Fruit fly (Drosophila melanogaster) whole organism, embryonic: Measurements from ENCODE around the gene Gr93d.

ENCODE experiments used
- Abd-B ChIP-seq: fragments of 200-800 bp; sonication (Bioruptor generic); optimal IDR thresholded peaks from 2 replicates; lab custom pipeline; 2018; ENCODE audit warnings: missing biosample characterization, mild to moderate bottlenecking, missing genetic modification characterization, moderate library complexity
- Awh ChIP-seq: fragments of 200-800 bp; sonication (Bioruptor generic); IDR thresholded peaks from 2 replicates; pipeline ENCODE4, ENCODE4 v1.3.6; 2022; ENCODE audit warnings: missing biosample characterization, missing genetic modification characterization
- B-H1 ChIP-seq: fragments of 200-800 bp; sonication (Bioruptor generic); IDR thresholded peaks from 3 replicates; pipeline ENCODE4 v1.3.6; 2022; ENCODE audit warnings: missing biosample characterization, missing genetic modification characterization
- CG11398 ChIP-seq: fragments of 200-800 bp; sonication (Bioruptor generic); optimal IDR thresholded peaks from 2 replicates; lab custom pipeline; 2016; ENCODE audit warnings: missing biosample characterization, missing genetic modification characterization
- CG12071 ChIP-seq: fragments of 200-800 bp; sonication (Bioruptor generic); optimal IDR thresholded peaks from 3 replicates; lab custom pipeline; 2018; ENCODE audit warnings: missing biosample characterization, mild to moderate bottlenecking, missing genetic modification characterization
- CG15479 ChIP-seq: fragments of 200-800 bp; sonication (Bioruptor generic); optimal IDR thresholded peaks from 3 replicates; lab custom pipeline; 2019; ENCODE audit warnings: missing biosample characterization, mild to moderate bottlenecking, missing genetic modification characterization, moderate library complexity
- CG15514 ChIP-seq: fragments of 200-800 bp; sonication (Bioruptor generic); optimal IDR thresholded peaks from 3 replicates; lab custom pipeline; 2017; ENCODE audit warnings: missing biosample characterization, missing genetic modification characterization, mild to moderate bottlenecking, moderate library complexity, missing genetic modification reagents
- CG1647 ChIP-seq: fragments of 200-800 bp; sonication (Bioruptor generic); optimal IDR thresholded peaks from 3 replicates; lab custom pipeline; 2016; ENCODE audit warnings: missing biosample characterization, missing genetic modification characterization
- CG17186 ChIP-seq: fragments of 200-800 bp; sonication (Bioruptor generic); optimal IDR thresholded peaks from 3 replicates; lab custom pipeline; 2017; ENCODE audit warnings: missing biosample characterization, missing genetic modification reagents, missing genetic modification characterization
- CG2712 ChIP-seq: fragments of 200-800 bp; optimal IDR thresholded peaks from 3 replicates; lab custom pipeline; 2019; ENCODE audit warnings: missing biosample characterization, mild to moderate bottlenecking, missing genetic modification characterization, moderate library complexity
- CG34422 ChIP-seq: fragments of 200-800 bp; sonication (Bioruptor generic); IDR thresholded peaks from 3 replicates; pipeline ENCODE4 v1.3.6; 2022; ENCODE audit warnings: missing biosample characterization, missing genetic modification characterization
- CG4404 ChIP-seq: fragments of 200-800 bp; sonication (Bioruptor generic); IDR thresholded peaks from 2 replicates; pipeline ENCODE4 v1.3.6; 2022; ENCODE audit warnings: missing biosample characterization, missing genetic modification characterization
- CG4820 ChIP-seq: fragments of 200-800 bp; sonication (Bioruptor generic); optimal IDR thresholded peaks from 3 replicates; lab custom pipeline; 2016; ENCODE audit warnings: missing biosample characterization, missing genetic modification characterization
- CG7745 ChIP-seq: fragments of 200-800 bp; sonication (Bioruptor generic); optimal IDR thresholded peaks from 2 replicates; lab custom pipeline; 2018; ENCODE audit warnings: missing biosample characterization, mild to moderate bottlenecking, missing genetic modification characterization, moderate library complexity
- CG9609 ChIP-seq: fragments of 200-800 bp; sonication (Bioruptor generic); optimal IDR thresholded peaks from 3 replicates; lab custom pipeline; 2016; ENCODE audit warnings: missing biosample characterization, missing genetic modification characterization
- CTCF ChIP-seq: fragments of 200-800 bp; sonication (Bioruptor generic); optimal IDR thresholded peaks from 2 replicates; lab custom pipeline; 2017; ENCODE audit warnings: missing biosample characterization, mild to moderate bottlenecking, missing genetic modification characterization, moderate library complexity
- D19A ChIP-seq: fragments of 200-800 bp; optimal IDR thresholded peaks from 3 replicates; lab custom pipeline; 2019; ENCODE audit warnings: missing biosample characterization, mild to moderate bottlenecking, missing genetic modification characterization, moderate library complexity
- Dfd ChIP-seq, 2 experiments: fragments of >200 bp; optimal IDR thresholded peaks; 2 replicates each; lab custom pipeline; 2017; ENCODE audit warnings: missing biosample characterization in 2 of 2, missing genetic modification characterization in 2 of 2
- Dp ChIP-seq: fragments of 200-800 bp; sonication (Bioruptor generic); optimal IDR thresholded peaks from 2 replicates; lab custom pipeline; 2018; ENCODE audit warnings: missing biosample characterization, mild to moderate bottlenecking, missing genetic modification characterization, moderate library complexity
- Eip74EF ChIP-seq, 2 experiments: fragments of 200-800 bp in 1 of 2; fragments of >200 bp in 1 of 2; sonication (Bioruptor generic) in 1 of 2; optimal IDR thresholded peaks; 2 replicates each; lab custom pipeline; 2017 to 2019; ENCODE audit warnings: missing biosample characterization in 2 of 2, missing genetic modification characterization in 2 of 2, mild to moderate bottlenecking in 1 of 2, moderate library complexity in 1 of 2
- H2.0 ChIP-seq: fragments of 200-800 bp; sonication (Bioruptor generic); IDR thresholded peaks from 2 replicates; pipeline ENCODE4 v1.3.6; 2022; ENCODE audit warnings: missing biosample characterization, missing genetic modification characterization
- HLHmδ ChIP-seq: fragments of 200-800 bp; sonication (Bioruptor generic); optimal IDR thresholded peaks from 2 replicates; lab custom pipeline; 2018; ENCODE audit warnings: missing biosample characterization, mild to moderate bottlenecking, missing genetic modification characterization, moderate library complexity
- Hr39 ChIP-seq: fragments of >200 bp; optimal IDR thresholded peaks from 2 replicates; lab custom pipeline; 2017
- Lim3 ChIP-seq: fragments of 200-800 bp; sonication (Bioruptor generic); IDR thresholded peaks from 2 replicates; pipeline ENCODE4 v1.3.6; 2022; ENCODE audit warnings: missing biosample characterization, missing genetic modification characterization
- Med ChIP-seq: fragments of 200-800 bp; sonication (Bioruptor generic); peaks from one replicate; lab custom pipeline; 2016; ENCODE audit warnings: missing biosample characterization, missing genetic modification characterization, mild to moderate bottlenecking, inconsistent platforms, moderate library complexity
- Nf-YC ChIP-seq: fragments of 200-800 bp; optimal IDR thresholded peaks from 3 replicates; lab custom pipeline; 2019; ENCODE audit warnings: missing biosample characterization, mild to moderate bottlenecking, missing genetic modification characterization, moderate library complexity
- Scr ChIP-seq: fragments of 200-800 bp; sonication (Bioruptor generic); IDR thresholded peaks from 2 replicates; pipeline ENCODE4 v1.3.6; 2022; ENCODE audit warnings: missing biosample characterization, missing genetic modification characterization; ENCODE audit not compliant: partially characterized antibody
- aop ChIP-seq: fragments of 200-800 bp; sonication (Bioruptor generic); IDR thresholded peaks from 2 replicates; pipeline ENCODE4 v1.3.6; 2022; ENCODE audit warnings: missing biosample characterization, missing genetic modification characterization
- bab2 ChIP-seq: fragments of 200-800 bp; sonication (Bioruptor generic); optimal IDR thresholded peaks from 2 replicates; lab custom pipeline; 2016; ENCODE audit warnings: missing biosample characterization, missing genetic modification characterization
- crc ChIP-seq: fragments of 200-800 bp; sonication (Bioruptor generic); optimal IDR thresholded peaks from 2 replicates; lab custom pipeline; 2016; ENCODE audit warnings: missing biosample characterization, missing genetic modification characterization
- croc ChIP-seq: fragments of 200-800 bp; sonication (Bioruptor generic); conservative IDR thresholded peaks from 3 replicates; pipeline ENCODE4 v1.3.6; 2022; ENCODE audit warnings: missing biosample characterization, missing genetic modification characterization
- dmrt99B ChIP-seq: fragments of 200-800 bp; sonication (Bioruptor generic); optimal IDR thresholded peaks from 2 replicates; lab custom pipeline; 2018; ENCODE audit warnings: missing biosample characterization, mild to moderate bottlenecking, missing genetic modification characterization, moderate library complexity
- dpn ChIP-seq, 2 experiments: fragments of 200-800 bp; sonication (Bioruptor generic); optimal IDR thresholded peaks; 3 replicates each; lab custom pipeline; 2016; ENCODE audit warnings: missing biosample characterization in 2 of 2, missing genetic modification characterization in 2 of 2
- en ChIP-seq: fragments of 200-800 bp; sonication (Bioruptor generic); optimal IDR thresholded peaks from 2 replicates; lab custom pipeline; 2016; ENCODE audit warnings: missing biosample characterization, missing genetic modification characterization
- fru ChIP-seq: fragments of >200 bp; optimal IDR thresholded peaks from 2 replicates; lab custom pipeline; 2017
- gcm2 ChIP-seq: fragments of 200-800 bp; sonication (Bioruptor generic); optimal IDR thresholded peaks from 2 replicates; lab custom pipeline; 2016; ENCODE audit warnings: missing biosample characterization, missing genetic modification characterization
- hth ChIP-seq: fragments of >200 bp; optimal IDR thresholded peaks from 2 replicates; lab custom pipeline; 2017; ENCODE audit warnings: inconsistent platforms
- inv ChIP-seq: fragments of 200-800 bp; sonication (Bioruptor generic); IDR thresholded peaks from 2 replicates; pipeline ENCODE4 v1.3.6; 2022; ENCODE audit warnings: missing biosample characterization, missing genetic modification characterization; ENCODE audit not compliant: partially characterized antibody
- knrl ChIP-seq: fragments of 200-800 bp; sonication (Bioruptor generic); IDR thresholded peaks from 3 replicates; pipeline ENCODE4 v1.3.6; 2022; ENCODE audit warnings: missing biosample characterization, missing genetic modification characterization; ENCODE audit not compliant: partially characterized antibody
- lbe ChIP-seq: fragments of 200-800 bp; sonication (Bioruptor generic); optimal IDR thresholded peaks from 2 replicates; lab custom pipeline; 2016; ENCODE audit warnings: missing biosample characterization, mild to moderate bottlenecking, missing genetic modification characterization
- lilli ChIP-seq: fragments of 200-800 bp; sonication (Bioruptor generic); optimal IDR thresholded peaks from 3 replicates; lab custom pipeline; 2016; ENCODE audit warnings: missing biosample characterization, missing genetic modification characterization
- mam ChIP-seq: fragments of 200-800 bp; sonication (Bioruptor generic); optimal IDR thresholded peaks from 3 replicates; lab custom pipeline; 2016; ENCODE audit warnings: missing biosample characterization, missing genetic modification characterization
- nmo ChIP-seq: fragments of 200-800 bp; sonication (Bioruptor generic); optimal IDR thresholded peaks from 2 replicates; lab custom pipeline; 2018; ENCODE audit warnings: missing biosample characterization, mild to moderate bottlenecking, missing genetic modification characterization, moderate library complexity
- oc ChIP-seq: fragments of 200-800 bp; sonication (Bioruptor generic); optimal IDR thresholded peaks from 2 replicates; lab custom pipeline; 2018; ENCODE audit warnings: missing biosample characterization, mild to moderate bottlenecking, missing genetic modification characterization, moderate library complexity
- pan ChIP-seq, 4 experiments: fragments of >200 bp in 3 of 4; fragments of 200-800 bp in 1 of 4; sonication (Bioruptor generic) in 1 of 4; optimal IDR thresholded peaks in 3 of 4; IDR thresholded peaks in 1 of 4; 2 replicates each; pipeline versions ENCODE4 v1.3.6 to Lab custom; 2017 to 2022; ENCODE audit warnings: missing biosample characterization in 2 of 4, missing genetic modification characterization in 2 of 4, mixed read lengths in 1 of 4
- sens ChIP-seq: fragments of 200-800 bp; sonication (Bioruptor generic); peaks from one replicate; lab custom pipeline; 2016; ENCODE audit warnings: missing biosample characterization, missing genetic modification characterization
- sima ChIP-seq: fragments of 200-800 bp; sonication (Bioruptor generic); optimal IDR thresholded peaks from 2 replicates; lab custom pipeline; 2016; ENCODE audit warnings: missing biosample characterization, missing genetic modification characterization
- slou ChIP-seq: fragments of 200-800 bp; sonication (Bioruptor generic); optimal IDR thresholded peaks from 3 replicates; lab custom pipeline; 2016; ENCODE audit warnings: missing biosample characterization, missing genetic modification characterization
- slp2 ChIP-seq: fragments of 200-800 bp; sonication (Bioruptor generic); optimal IDR thresholded peaks from 2 replicates; lab custom pipeline; 2016; ENCODE audit warnings: missing biosample characterization, missing genetic modification characterization
- tna ChIP-seq: fragments of 200-800 bp; sonication (Bioruptor generic); IDR thresholded peaks from 2 replicates; pipeline ENCODE4 v1.3.6; 2022; ENCODE audit warnings: missing biosample characterization, missing genetic modification characterization; ENCODE audit not compliant: partially characterized antibody
- wek ChIP-seq: fragments of 200-800 bp; sonication (Bioruptor generic); optimal IDR thresholded peaks from 3 replicates; lab custom pipeline; 2018; ENCODE audit warnings: missing biosample characterization, mild to moderate bottlenecking, missing genetic modification characterization, moderate library complexity
- yki ChIP-seq: fragments of >200 bp; optimal IDR thresholded peaks from 3 replicates; lab custom pipeline; 2018

Gene Gr93d

DNA sequence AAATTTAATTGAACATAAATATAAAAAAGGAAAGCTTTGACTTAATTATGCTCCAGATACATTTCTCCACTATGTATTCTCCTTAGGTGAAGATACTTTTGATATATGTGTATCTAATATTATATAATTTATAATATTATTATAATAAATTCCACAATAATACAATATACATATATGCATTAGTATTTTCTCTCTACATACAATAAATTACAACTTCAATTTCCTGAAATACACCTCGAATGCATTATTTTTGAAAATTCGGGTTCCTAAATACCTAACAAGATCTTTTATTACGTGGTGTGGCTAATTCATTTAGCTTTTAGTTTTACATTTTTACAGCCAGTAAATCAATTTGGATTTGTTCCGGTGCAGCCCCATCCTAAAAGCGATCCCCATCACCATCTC, 16.2 kb downstream of the Gr93d start (continued):
- no peak for TF ChIP-seq Dp (GFP tag; lab: Kevin White, UChicago)
- TF ChIP-seq H2.0 (GFP tag; lab: Robert Waterston, UW), result no peak
- TF ChIP-seq Scr (GFP tag; lab: Robert Waterston, UW), result no peak
- TF ChIP-seq CG12071, result no peak
- no peak for TF ChIP-seq lilli (GFP tag; lab: Kevin White, UChicago)
- TF ChIP-seq pan (optimal IDR thresholded peaks at IDR 0.05; lab: Kevin White, UChicago), result no peak
- TF ChIP-seq pan (GFP tag; optimal IDR thresholded peaks at IDR 0.05 in 1 of 2, IDR thresholded peaks at IDR 0.05 in 1 of 2), result no peak
- no peak for TF ChIP-seq CG1647 (GFP tag; lab: Kevin White, UChicago)
- no peak for TF ChIP-seq hth
- TF ChIP-seq slou (GFP tag; lab: Kevin White, UChicago), result no peak
- no peak for TF ChIP-seq lbe (GFP tag; lab: Kevin White, UChicago)
- peak; percentile 63 for TF ChIP-seq nmo (GFP tag; lab: Kevin White, UChicago)
- TF ChIP-seq, all 482 proteins: peak for 47

- no peak for TF ChIP-seq HLHmδ (GFP tag; lab: Kevin White, UChicago)
- TF ChIP-seq croc, result no peak
- TF ChIP-seq inv, result no peak
- TF ChIP-seq Hr39 (lab: Kevin White, UChicago), result no peak
- TF ChIP-seq sens (GFP tag; lab: Kevin White, UChicago), result peak; percentile 86
- peak; percentile 5 for TF ChIP-seq oc (tag; lab: Kevin White, UChicago)
- TF ChIP-seq tna (GFP tag; lab: Robert Waterston, UW), result no peak
- no peak for TF ChIP-seq dmrt99B (tag; lab: Kevin White, UChicago)
- no peak for TF ChIP-seq Abd-B (GFP tag; lab: Kevin White, UChicago)
- no peak for TF ChIP-seq dpn (GFP tag; optimal IDR thresholded peaks at IDR 0.05; lab: Kevin White, UChicago)
- no peak for TF ChIP-seq CG34422
- TF ChIP-seq Lim3 (GFP tag; lab: Robert Waterston, UW), result no peak
- TF ChIP-seq CG4404, result no peak
- TF ChIP-seq bab2 (GFP tag; lab: Kevin White, UChicago), result no peak
- no peak for TF ChIP-seq aop (GFP tag; lab: Robert Waterston, UW)
- no peak for TF ChIP-seq Awh
- TF ChIP-seq CG17186 (GFP tag; lab: Kevin White, UChicago), result no peak
- no peak for TF ChIP-seq CG7745 (tag; lab: Kevin White, UChicago)
- no peak for TF ChIP-seq B-H1
- TF ChIP-seq knrl (GFP tag; lab: Robert Waterston, UW), result no peak
- peak; percentile 55 for TF ChIP-seq Med
- TF ChIP-seq CG15479 (GFP tag; lab: Kevin White, UChicago), result peak; percentile 76
- no peak for TF ChIP-seq sima (GFP tag; lab: Kevin White, UChicago)
- no peak for TF ChIP-seq CG11398 (GFP tag; lab: Kevin White, UChicago)
- no peak for TF ChIP-seq CG15514
- no peak for TF ChIP-seq gcm2
- no peak for TF ChIP-seq slp2
- TF ChIP-seq Eip74EF (GFP tag; optimal IDR thresholded peaks at IDR 0.05; lab: Kevin White, UChicago), result no peak
- TF ChIP-seq CG4820 (GFP tag; lab: Kevin White, UChicago), result no peak
- TF ChIP-seq en (GFP tag; lab: Kevin White, UChicago), result no peak
- TF ChIP-seq crc (GFP tag; lab: Kevin White, UChicago), result no peak
- peak; percentile 36 for TF ChIP-seq yki (lab: Kevin White, UChicago)
- TF ChIP-seq wek (GFP tag; lab: Kevin White, UChicago), result no peak
- TF ChIP-seq fru (lab: Kevin White, UChicago), result no peak
- TF ChIP-seq CG2712 (tag; lab: Kevin White, UChicago), result no peak
- peak; percentile 79 for TF ChIP-seq D19A (tag; lab: Kevin White, UChicago)
- TF ChIP-seq CG9609 (GFP tag; lab: Kevin White, UChicago), result no peak
- TF ChIP-seq mam (GFP tag; lab: Kevin White, UChicago), result no peak
- no peak for TF ChIP-seq CTCF (GFP tag; lab: Kevin White, UChicago)
- TF ChIP-seq Dfd (GFP tag; optimal IDR thresholded peaks at IDR 0.05; lab: Kevin White, UChicago), result no peak
- no peak for TF ChIP-seq Nf-YC (tag; lab: Kevin White, UChicago)
Measured at dm6 chr3R:21829487-21829957, 16.9 kb downstream of the Gr93d start.
